Worm (Caenorhabditis elegans) whole organism, L1 larva: ENCODE data around the gene nxf-2.

ENCODE experiments used
- jun-1 ChIP-seq: fragments of 150-350 bp; optimal IDR thresholded peaks from 2 replicates; lab custom pipeline; 2014; ENCODE audit warnings: missing biosample characterization, missing genetic modification reagents, missing genetic modification characterization
- lsy-2 ChIP-seq, 2 experiments: fragments of 150-350 bp; optimal IDR thresholded peaks; 2 replicates each; lab custom pipeline; 2014; ENCODE audit warnings: missing biosample characterization in 2 of 2, missing genetic modification characterization in 2 of 2

DNA sequence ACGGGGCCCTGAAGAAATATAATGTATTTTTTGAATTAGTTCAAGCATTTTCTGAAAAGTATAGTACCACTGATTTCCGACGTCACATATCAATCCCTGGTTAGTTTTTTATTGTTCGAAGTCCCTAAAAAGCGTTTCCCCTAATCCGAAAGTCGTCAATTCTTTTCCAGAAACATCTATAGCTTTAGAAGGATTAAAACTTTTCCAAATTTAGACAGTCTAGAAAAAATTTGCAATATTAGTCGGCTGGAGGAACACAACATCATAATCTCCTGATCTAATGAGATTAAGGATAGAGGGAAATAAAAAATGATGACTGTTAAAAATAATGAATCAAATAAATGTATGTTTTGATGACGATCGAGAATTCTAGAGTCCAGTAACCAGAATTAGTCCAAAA lies 39.6 kb downstream of the nxf-2 start:
- TF ChIP-seq jun-1 (tag; lab: Kevin White, UChicago): no peak
- no peak for TF ChIP-seq lsy-2 (tag; optimal IDR thresholded peaks at IDR 0.05; lab: Kevin White, UChicago)
